Worm (Caenorhabditis elegans): ENCODE measurements around the gene fbxa-151.

The fbxa-151 gene

DNA sequence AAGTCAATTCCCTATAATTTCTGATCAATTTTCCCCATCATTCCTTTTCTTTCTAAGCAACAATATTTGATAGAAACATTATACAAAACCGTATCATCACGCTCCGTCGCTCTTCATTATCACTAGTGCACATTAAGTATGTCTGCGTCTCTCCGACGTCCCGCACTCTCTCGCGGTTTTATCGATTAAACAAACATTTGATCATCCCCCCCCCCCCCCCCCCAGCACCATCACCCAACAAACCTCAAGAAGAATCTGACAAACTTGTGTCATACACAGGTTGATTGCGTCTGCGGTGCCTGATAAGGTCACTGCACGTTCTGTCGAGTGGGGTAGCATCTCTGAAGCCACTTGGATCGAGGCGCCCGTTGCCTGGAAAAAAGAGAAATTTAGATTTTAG, 46.7 kb downstream of the fbxa-151 start (continued):
- no peak for TF ChIP-seq lin-15B (tag; optimal IDR thresholded peaks at IDR 0.05)
- no peak for TF ChIP-seq Y116A8C.19 (tag; optimal IDR thresholded peaks at IDR 0.05; ENCODE audit: borderline replicate concordance)

ce11 chrIII:1218998-1219397, 47.7 kb downstream of the fbxa-151 start:
- TF ChIP-seq lin-35 (GFP tag; optimal IDR thresholded peaks at IDR 0.05): no peak
- no peak for TF ChIP-seq efl-1 (optimal IDR thresholded peaks at IDR 0.05)
- TF ChIP-seq efl-1 (GFP tag; optimal IDR thresholded peaks at IDR 0.05 in 1 of 2): peak in 1 of 2 experiments; percentile 3

ce11 chrIII:1218221-1218620, 48.5 kb downstream of the fbxa-151 start:
- TF ChIP-seq nhr-20 (tag; optimal IDR thresholded peaks at IDR 0.05): peak; percentile 2
- TF ChIP-seq nhr-28 (tag; optimal IDR thresholded peaks at IDR 0.05): no peak
- no peak for TF ChIP-seq swsn-7 (tag; optimal IDR thresholded peaks at IDR 0.05)
- peak; percentile 3 for TF ChIP-seq lin-13 (GFP tag; optimal IDR thresholded peaks at IDR 0.05)
- no peak for TF ChIP-seq nhr-11 (tag; optimal IDR thresholded peaks at IDR 0.05)
- no peak for TF ChIP-seq ztf-4 (tag; optimal IDR thresholded peaks at IDR 0.05)
- TF ChIP-seq efl-1 (optimal IDR thresholded peaks at IDR 0.05): no peak
- peak; percentile 12 to 59 for TF ChIP-seq efl-1 (GFP tag; optimal IDR thresholded peaks at IDR 0.05 in 1 of 2)
- TF ChIP-seq efl-3 (GFP tag; optimal IDR thresholded peaks at IDR 0.05): no peak
- TF ChIP-seq fkh-4 (tag; optimal IDR thresholded peaks at IDR 0.05; ENCODE audit: borderline replicate concordance): no peak
- no peak for TF ChIP-seq unc-98 (GFP tag; IDR thresholded peaks at IDR 0.05)
- no peak for TF ChIP-seq aly-2 (tag; optimal IDR thresholded peaks at IDR 0.05)
- TF ChIP-seq nhr-47 (tag; optimal IDR thresholded peaks at IDR 0.05): peak; percentile 22
- no peak for TF ChIP-seq grh-1 (GFP tag; IDR thresholded peaks at IDR 0.05)
- TF ChIP-seq hlh-17 (GFP tag; optimal IDR thresholded peaks at IDR 0.05; ENCODE audit: borderline replicate concordance): no peak
- no peak for TF ChIP-seq ztf-11 (tag; optimal IDR thresholded peaks at IDR 0.05)
- TF ChIP-seq snu-23 (GFP tag; optimal IDR thresholded peaks at IDR 0.05): peak; percentile 25
- TF ChIP-seq pag-3 (tag; optimal IDR thresholded peaks at IDR 0.05; ENCODE audit: borderline replicate concordance, insufficient read depth): no peak
- no peak for TF ChIP-seq unc-130 (tag; optimal IDR thresholded peaks at IDR 0.05)
- no peak for TF ChIP-seq C16A3.4 (tag; optimal IDR thresholded peaks at IDR 0.05)
- no peak for TF ChIP-seq C34B4.2 (tag; optimal IDR thresholded peaks at IDR 0.05)
- no peak for TF ChIP-seq sptf-1 (tag; optimal IDR thresholded peaks at IDR 0.05)
- no peak for TF ChIP-seq mab-9 (GFP tag; IDR thresholded peaks at IDR 0.05)
- TF ChIP-seq nhr-84 (tag; optimal IDR thresholded peaks at IDR 0.05): no peak
- TF ChIP-seq ceh-8 (GFP tag; optimal IDR thresholded peaks at IDR 0.05): no peak
- TF ChIP-seq ceh-88 (GFP tag; IDR thresholded peaks at IDR 0.05): no peak
- no peak for TF ChIP-seq fkh-8 (tag; optimal IDR thresholded peaks at IDR 0.05)
- no peak for TF ChIP-seq vab-15 (tag; optimal IDR thresholded peaks at IDR 0.05)
- TF ChIP-seq snpc-4 (tag; optimal IDR thresholded peaks at IDR 0.05): no peak
- no peak for TF ChIP-seq ces-1 (GFP tag; optimal IDR thresholded peaks at IDR 0.05)
- peak in 1 of 2 experiments; percentile 17 for TF ChIP-seq lsy-2 (tag; optimal IDR thresholded peaks at IDR 0.05)
- no peak for TF ChIP-seq F16B12.6 (tag; optimal IDR thresholded peaks at IDR 0.05)
- TF ChIP-seq lin-35 (GFP tag; optimal IDR thresholded peaks at IDR 0.05): peak in 1 of 2 experiments; percentile 11
- TF ChIP-seq ama-1 (optimal IDR thresholded peaks at IDR 0.05): no peak
- TF ChIP-seq mef-2 (tag; optimal IDR thresholded peaks at IDR 0.05): no peak
- no peak for TF ChIP-seq ceh-82 (tag; optimal IDR thresholded peaks at IDR 0.05)
- TF ChIP-seq aha-1 (tag; optimal IDR thresholded peaks at IDR 0.05): no peak
- no peak for TF ChIP-seq lir-3 (tag; optimal IDR thresholded peaks at IDR 0.05; ENCODE audit: poor library complexity)
- no peak for TF ChIP-seq sup-37 (GFP tag; optimal IDR thresholded peaks at IDR 0.05)
- no peak for TF ChIP-seq zip-4 (GFP tag; optimal IDR thresholded peaks at IDR 0.05)
- no peak for TF ChIP-seq unc-30 (tag; optimal IDR thresholded peaks at IDR 0.05)
- no peak for TF ChIP-seq fos-1 (tag; optimal IDR thresholded peaks at IDR 0.05)
- peak; percentile 36 for TF ChIP-seq nhr-71 (tag; optimal IDR thresholded peaks at IDR 0.05)
- no peak for TF ChIP-seq isw-1 (GFP tag; IDR thresholded peaks at IDR 0.05)
- TF ChIP-seq dsc-1 (tag; optimal IDR thresholded peaks at IDR 0.05): peak; percentile 10
- no peak for TF ChIP-seq egl-27 (tag; optimal IDR thresholded peaks at IDR 0.05)
- TF ChIP-seq mep-1 (tag; optimal IDR thresholded peaks at IDR 0.05): peak; percentile 29
- TF ChIP-seq unc-62 (GFP tag; optimal IDR thresholded peaks at IDR 0.05): no peak

Measured in whole organism, L1 larva.